Worm (Caenorhabditis elegans) whole organism, early embryonic: Measurements from ENCODE around the gene comt-1.

Experiments
- B0310.2 ChIP-seq: sonication (generic microtip); optimal IDR thresholded peaks from 2 replicates; lab custom pipeline; 2016; ENCODE audit warnings: mild to moderate bottlenecking, missing genetic modification characterization, missing compliant biosample characterization
- F13C5.2 ChIP-seq: sonication (generic microtip); optimal IDR thresholded peaks from 2 replicates; lab custom pipeline; 2017; ENCODE audit warnings: mild to moderate bottlenecking, missing genetic modification characterization, inconsistent platforms, missing compliant biosample characterization
- aly-1 ChIP-seq: sonication (generic microtip); optimal IDR thresholded peaks from 2 replicates; lab custom pipeline; 2016; ENCODE audit warnings: missing genetic modification characterization, missing compliant biosample characterization
- ama-1 ChIP-seq: fragments of 150-350 bp; optimal IDR thresholded peaks from 2 replicates; lab custom pipeline; 2014
- ceh-13 ChIP-seq: fragments of 200-800 bp; sonication (Bioruptor generic); optimal IDR thresholded peaks from 2 replicates; lab custom pipeline; 2018; ENCODE audit warnings: mild to moderate bottlenecking, missing genetic modification characterization, missing compliant biosample characterization
- ceh-36 ChIP-seq: sonication (generic microtip); optimal IDR thresholded peaks from 2 replicates; lab custom pipeline; 2016; ENCODE audit warnings: missing genetic modification characterization, inconsistent platforms, missing compliant biosample characterization
- ets-7 ChIP-seq: sonication (generic microtip); optimal IDR thresholded peaks from 2 replicates; lab custom pipeline; 2016; ENCODE audit warnings: missing genotype, missing genetic modification characterization, missing compliant biosample characterization
- flt-1 ChIP-seq: fragments of 200-800 bp; sonication (Bioruptor generic); IDR thresholded peaks from 2 replicates; pipeline ENCODE4 v1.3.6; 2022; ENCODE audit warnings: missing genetic modification characterization, missing compliant biosample characterization
- hmbx-1 ChIP-seq: sonication (generic microtip); optimal IDR thresholded peaks from 2 replicates; lab custom pipeline; 2016; ENCODE audit warnings: mild to moderate bottlenecking, missing genetic modification characterization, missing compliant biosample characterization
- hmg-4 ChIP-seq: fragments of 200-800 bp; sonication (Bioruptor generic); optimal IDR thresholded peaks from 2 replicates; lab custom pipeline; 2018; ENCODE audit warnings: mild to moderate bottlenecking, missing genetic modification characterization, missing compliant biosample characterization
- hnd-1 ChIP-seq: sonication (generic microtip); optimal IDR thresholded peaks from 2 replicates; lab custom pipeline; 2016; ENCODE audit warnings: missing genetic modification characterization, missing compliant biosample characterization
- pes-1 ChIP-seq: fragments of 200-800 bp; sonication (Bioruptor generic); IDR thresholded peaks from 2 replicates; pipeline ENCODE4 v1.3.6; 2022; ENCODE audit warnings: missing genetic modification reagents, missing genetic modification characterization, missing compliant biosample characterization
- scrt-1 ChIP-seq: fragments of 200-800 bp; sonication (Bioruptor generic); IDR thresholded peaks from 2 replicates; pipeline ENCODE4 v1.3.6; 2022; ENCODE audit warnings: missing genetic modification characterization, missing compliant biosample characterization
- sea-1 ChIP-seq: fragments of 200-800 bp; sonication (Bioruptor generic); conservative IDR thresholded peaks from 2 replicates; pipeline ENCODE4 v1.3.6; 2022; ENCODE audit warnings: missing genetic modification characterization, missing compliant biosample characterization
- tbx-11 ChIP-seq: fragments of 200-800 bp; sonication (Bioruptor generic); IDR thresholded peaks from 2 replicates; pipeline ENCODE4 v1.3.6; 2022; ENCODE audit warnings: missing genetic modification characterization, missing compliant biosample characterization
- tbx-37 ChIP-seq: fragments of 200-800 bp; sonication (Bioruptor generic); conservative IDR thresholded peaks from 2 replicates; pipeline ENCODE4 v1.3.6; 2022; ENCODE audit warnings: missing genetic modification reagents, missing genetic modification characterization, missing compliant biosample characterization
- tra-4 ChIP-seq: sonication (generic microtip); optimal IDR thresholded peaks from 2 replicates; lab custom pipeline; 2017; ENCODE audit warnings: missing genetic modification characterization, missing compliant biosample characterization

comt-1 gene

DNA sequence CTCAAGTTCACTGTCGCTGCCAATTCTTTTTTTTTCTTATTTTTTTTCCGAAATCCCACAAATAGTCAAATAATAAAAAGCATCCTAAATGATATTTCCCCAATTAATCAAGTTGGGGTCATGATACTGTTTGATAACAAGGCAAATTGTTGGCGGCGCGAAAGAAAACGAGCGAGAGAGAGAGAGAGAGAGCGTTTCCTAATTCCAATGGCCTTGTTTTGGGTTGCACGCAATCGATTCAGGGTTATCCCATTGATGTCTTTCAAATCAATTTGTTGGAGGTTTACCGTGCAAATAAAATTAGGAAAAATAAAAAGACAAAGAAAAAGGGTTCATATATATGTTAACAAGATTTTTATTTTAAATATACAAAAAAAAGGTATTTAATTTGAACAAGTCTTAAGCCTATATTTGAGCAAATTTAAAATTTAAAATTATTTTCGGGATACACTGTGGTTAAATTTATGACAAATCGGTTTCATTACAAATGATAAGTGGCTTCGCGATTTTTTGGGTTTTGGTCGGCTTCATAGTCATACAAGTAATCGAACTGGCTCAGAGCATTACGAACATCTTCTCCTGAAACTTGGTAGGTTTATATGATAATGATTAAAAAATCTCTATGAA lies 3.4 kb upstream of the comt-1 start:
- no peak for TF ChIP-seq flt-1 (GFP tag; lab: Robert Waterston, UW)
- no peak for TF ChIP-seq ama-1 (lab: Kevin White, UChicago)
- no peak for TF ChIP-seq ceh-36
- TF ChIP-seq ceh-13 (GFP tag; lab: Kevin White, UChicago): no peak
- TF ChIP-seq scrt-1 (GFP tag; lab: Robert Waterston, UW): no peak
- no peak for TF ChIP-seq tra-4 (tag; lab: Kevin White, UChicago)
- TF ChIP-seq F13C5.2 (tag; lab: Kevin White, UChicago): no peak
- TF ChIP-seq hmg-4 (GFP tag; lab: Kevin White, UChicago): no peak
- TF ChIP-seq tbx-11 (GFP tag; lab: Robert Waterston, UW): no peak
- no peak for TF ChIP-seq sea-1 (GFP tag; lab: Robert Waterston, UW)
- TF ChIP-seq hmbx-1: no peak
- TF ChIP-seq pes-1 (GFP tag; lab: Robert Waterston, UW): no peak
- no peak for TF ChIP-seq hnd-1 (tag; lab: Kevin White, UChicago)
- no peak for TF ChIP-seq tbx-37
- TF ChIP-seq B0310.2 (tag; lab: Kevin White, UChicago): no peak
- TF ChIP-seq aly-1 (tag; lab: Kevin White, UChicago): no peak
- TF ChIP-seq ets-7 (tag; lab: Kevin White, UChicago): no peak

DNA sequence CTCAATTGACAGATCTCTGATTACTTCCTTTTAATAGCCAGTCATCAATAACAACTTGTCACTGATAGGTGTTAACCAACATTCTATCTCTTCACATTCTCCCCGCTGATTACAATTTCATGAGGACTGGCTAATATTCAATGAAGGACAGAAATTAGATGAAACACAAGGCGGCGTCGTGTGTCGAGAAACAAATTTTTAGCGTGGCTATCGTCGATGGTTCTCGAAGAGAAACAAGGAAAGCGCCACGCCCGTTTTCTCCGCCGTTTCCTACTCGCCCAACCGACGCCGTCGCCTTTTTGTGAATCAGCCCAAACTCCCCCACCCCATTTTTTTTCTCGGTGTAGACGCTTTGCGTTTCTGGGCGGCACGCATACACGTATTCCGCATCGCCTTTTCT lies 1.7 kb upstream of the comt-1 start, which contains the start of gene F53B3.6:
Gene F53B3.6, plus strand, starts transcription at position 284 of the 400 bp plus-strand sequence.
- TF ChIP-seq ama-1 (lab: Kevin White, UChicago) (no peak), aly-1 (tag; lab: Kevin White, UChicago) (no peak), ceh-13 (GFP tag; lab: Kevin White, UChicago) (no peak), sea-1 (GFP tag; lab: Robert Waterston, UW) (no peak)

DNA sequence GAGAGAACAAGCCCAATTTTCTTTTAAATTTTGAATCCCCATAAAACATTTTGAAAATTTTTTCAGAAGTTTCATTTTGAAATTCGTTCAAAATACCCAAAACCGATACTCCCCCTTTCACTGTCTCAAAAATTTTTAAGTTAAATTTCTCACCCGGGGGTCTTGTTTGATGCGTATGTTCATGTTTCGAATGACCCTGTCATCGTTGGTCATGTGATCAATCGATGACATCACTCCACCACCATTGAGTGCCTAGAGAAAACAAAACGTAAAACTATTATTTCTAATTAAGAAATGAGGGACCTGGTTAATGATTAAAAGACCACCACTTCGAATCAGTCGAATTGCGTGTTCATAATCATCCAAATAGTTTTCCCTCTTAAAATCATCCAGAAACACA lies 3.9 kb downstream of the comt-1 start:
- TF ChIP-seq B0310.2 (tag; lab: Kevin White, UChicago) (no peak), ceh-36 (no peak), aly-1 (tag; lab: Kevin White, UChicago) (no peak), pes-1 (GFP tag; lab: Robert Waterston, UW) (no peak), tbx-11 (GFP tag; lab: Robert Waterston, UW) (no peak), ets-7 (tag; lab: Kevin White, UChicago) (no peak), tbx-37 (no peak), ceh-13 (GFP tag; lab: Kevin White, UChicago) (no peak), hmbx-1 (no peak), F13C5.2 (tag; lab: Kevin White, UChicago) (no peak), tra-4 (tag; lab: Kevin White, UChicago) (no peak), hnd-1 (tag; lab: Kevin White, UChicago) (no peak), ama-1 (lab: Kevin White, UChicago) (no peak), flt-1 (GFP tag; lab: Robert Waterston, UW) (no peak), hmg-4 (GFP tag; lab: Kevin White, UChicago) (no peak)

- no peak for TF ChIP-seq tra-4 (tag; lab: Kevin White, UChicago)
- peak; percentile 9 for TF ChIP-seq hmg-4 (GFP tag; lab: Kevin White, UChicago)
- no peak for TF ChIP-seq F13C5.2 (tag; lab: Kevin White, UChicago)
Observed at ce11 chrX:2857070-2857825, 5.0 kb downstream of the comt-1 start, which contains the start of gene tra-4. TSS of gene tra-4 (minus strand) at chrX:2857603.

DNA sequence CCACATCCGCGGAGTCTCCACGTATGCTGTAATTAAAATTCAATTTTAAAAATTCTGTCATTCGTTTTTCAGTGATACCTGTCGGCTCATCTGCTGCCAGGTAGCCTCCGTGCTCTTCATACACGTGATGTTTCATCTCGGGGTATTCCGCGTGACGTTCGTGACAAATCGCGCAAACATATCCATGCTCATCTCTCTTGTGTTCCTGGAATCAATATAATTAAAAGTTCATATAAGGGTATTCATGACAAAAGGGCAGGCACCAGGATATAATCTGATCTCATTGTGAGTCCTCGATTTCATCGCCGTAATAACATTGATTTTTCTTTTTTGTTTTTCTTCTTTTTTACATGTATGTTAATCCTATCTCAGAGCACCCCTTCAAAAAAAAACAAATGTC lies 8.3 kb downstream of the comt-1 start:
- TF ChIP-seq tra-4 (tag; lab: Kevin White, UChicago) (no peak), ceh-13 (GFP tag; lab: Kevin White, UChicago) (no peak), ama-1 (lab: Kevin White, UChicago) (no peak), ets-7 (tag; lab: Kevin White, UChicago) (no peak)

DNA sequence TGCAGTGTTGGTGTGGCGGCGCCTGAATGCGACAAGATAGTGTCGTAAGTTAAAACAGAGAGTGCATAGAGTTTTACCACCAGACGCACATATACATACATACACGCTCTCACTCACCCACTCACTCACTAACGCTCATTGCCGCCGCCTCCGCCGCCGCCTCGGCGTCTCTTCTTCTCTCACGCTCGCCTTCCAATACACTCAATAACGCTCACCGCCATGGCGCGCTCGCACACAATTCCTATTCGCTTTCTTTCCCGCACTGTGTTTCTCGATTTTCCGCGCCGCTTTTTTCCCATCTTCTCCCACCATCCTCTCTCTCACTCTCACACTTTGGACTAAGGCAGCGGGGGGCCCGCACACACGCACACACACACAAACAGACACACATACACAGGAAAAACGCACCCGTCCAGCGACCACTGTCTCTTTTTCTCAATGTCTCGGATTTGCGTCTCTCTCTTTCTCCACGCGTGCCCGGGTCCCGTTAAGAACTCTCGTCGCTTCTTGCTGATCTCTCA lies 9.8 kb downstream of the comt-1 start, which contains the start of gene kin-29:
Gene kin-29, minus strand, starts transcription at position 51 of the 521 bp plus-strand sequence.
- no peak for TF ChIP-seq B0310.2 (tag; lab: Kevin White, UChicago)
- TF ChIP-seq ceh-13 (GFP tag; lab: Kevin White, UChicago): no peak
- peak; percentile 38; the same call in 1 of the 2 replicates for TF ChIP-seq scrt-1 (GFP tag; lab: Robert Waterston, UW)
- peak; percentile 50 for TF ChIP-seq tra-4 (tag; lab: Kevin White, UChicago)
- no peak for TF ChIP-seq ceh-36
- TF ChIP-seq tbx-37: no peak
- no peak for TF ChIP-seq sea-1 (GFP tag; lab: Robert Waterston, UW)
- no peak for TF ChIP-seq tbx-11 (GFP tag; lab: Robert Waterston, UW)
- TF ChIP-seq flt-1 (GFP tag; lab: Robert Waterston, UW): peak; percentile 3; the same call in 1 of the 2 replicates
- TF ChIP-seq ets-7 (tag; lab: Kevin White, UChicago): no peak
- peak; percentile 85 for TF ChIP-seq aly-1 (tag; lab: Kevin White, UChicago)
- TF ChIP-seq hnd-1 (tag; lab: Kevin White, UChicago): peak; percentile 12
- peak; percentile 94 for TF ChIP-seq hmg-4 (GFP tag; lab: Kevin White, UChicago)
- TF ChIP-seq pes-1 (GFP tag; lab: Robert Waterston, UW): no peak
- no peak for TF ChIP-seq ama-1 (lab: Kevin White, UChicago)
- TF ChIP-seq hmbx-1: no peak
- TF ChIP-seq F13C5.2 (tag; lab: Kevin White, UChicago): peak; percentile 82

- TF ChIP-seq hmbx-1 (no peak), F13C5.2 (tag; lab: Kevin White, UChicago) (no peak), ets-7 (tag; lab: Kevin White, UChicago) (no peak), tbx-37 (no peak), aly-1 (tag; lab: Kevin White, UChicago) (no peak), scrt-1 (GFP tag; lab: Robert Waterston, UW) (no peak), sea-1 (GFP tag; lab: Robert Waterston, UW) (no peak), tbx-11 (GFP tag; lab: Robert Waterston, UW) (no peak), B0310.2 (tag; lab: Kevin White, UChicago) (no peak), tra-4 (tag; lab: Kevin White, UChicago) (no peak), pes-1 (GFP tag; lab: Robert Waterston, UW) (no peak), ceh-36 (no peak)
Observed at ce11 chrX:2843508-2843907, 18.8 kb downstream of the comt-1 start.
